Worm (Caenorhabditis elegans) whole organism, mixed stage, embryonic: ENCODE data around the gene lron-5.

Experiments used
- blmp-1 ChIP-seq: fragments of 150-350 bp; optimal IDR thresholded peaks from 2 replicates; lab custom pipeline; 2014; ENCODE audit warnings: missing biosample characterization, missing genetic modification characterization
- ces-1 ChIP-seq: fragments of 150-350 bp; optimal IDR thresholded peaks from 2 replicates; lab custom pipeline; 2014; ENCODE audit warnings: missing biosample characterization, missing genetic modification reagents, missing genetic modification characterization
- cnd-1 ChIP-seq: fragments of 200-800 bp; sonication (Bioruptor generic); optimal IDR thresholded peaks from 2 replicates; lab custom pipeline; 2018; ENCODE audit warnings: mild to moderate bottlenecking, missing genetic modification characterization, missing compliant biosample characterization
- elt-3 ChIP-seq: fragments of 150-350 bp; optimal IDR thresholded peaks from 2 replicates; lab custom pipeline; 2014; ENCODE audit warnings: missing biosample characterization, missing genetic modification characterization
- lin-13 ChIP-seq: fragments of 150-350 bp; optimal IDR thresholded peaks from 2 replicates; lab custom pipeline; 2014; ENCODE audit warnings: missing biosample characterization, missing genetic modification characterization
- lin-32 ChIP-seq: fragments of 200-800 bp; sonication (Bioruptor generic); optimal IDR thresholded peaks from 2 replicates; lab custom pipeline; 2018; ENCODE audit warnings: mild to moderate bottlenecking, missing genetic modification characterization, missing compliant biosample characterization
- lsy-2 ChIP-seq: fragments of 150-350 bp; optimal IDR thresholded peaks from 2 replicates; lab custom pipeline; 2014; ENCODE audit warnings: missing biosample characterization, missing genetic modification characterization
- nhr-237 ChIP-seq: fragments of 150-350 bp; optimal IDR thresholded peaks from 2 replicates; lab custom pipeline; 2014; ENCODE audit warnings: missing biosample characterization, missing genetic modification characterization
- nhr-28 ChIP-seq: fragments of 150-350 bp; optimal IDR thresholded peaks from 2 replicates; lab custom pipeline; 2014; ENCODE audit warnings: missing biosample characterization, missing genetic modification characterization
- snpc-4 ChIP-seq: fragments of 150-350 bp; optimal IDR thresholded peaks from 2 replicates; lab custom pipeline; 2014; ENCODE audit warnings: missing biosample characterization, missing genetic modification characterization
- tbx-8 ChIP-seq: fragments of 200-800 bp; sonication (Bioruptor generic); optimal IDR thresholded peaks from 2 replicates; lab custom pipeline; 2018; ENCODE audit warnings: mild to moderate bottlenecking, missing genetic modification characterization, moderate library complexity, missing compliant biosample characterization
- unc-62 ChIP-seq: fragments of 150-350 bp; optimal IDR thresholded peaks from 2 replicates; lab custom pipeline; 2014; ENCODE audit warnings: missing biosample characterization, missing genetic modification reagents, missing genetic modification characterization
- ztf-11 ChIP-seq: fragments of 150-350 bp; optimal IDR thresholded peaks from 2 replicates; lab custom pipeline; 2014; ENCODE audit warnings: missing biosample characterization, missing genetic modification characterization

DNA sequence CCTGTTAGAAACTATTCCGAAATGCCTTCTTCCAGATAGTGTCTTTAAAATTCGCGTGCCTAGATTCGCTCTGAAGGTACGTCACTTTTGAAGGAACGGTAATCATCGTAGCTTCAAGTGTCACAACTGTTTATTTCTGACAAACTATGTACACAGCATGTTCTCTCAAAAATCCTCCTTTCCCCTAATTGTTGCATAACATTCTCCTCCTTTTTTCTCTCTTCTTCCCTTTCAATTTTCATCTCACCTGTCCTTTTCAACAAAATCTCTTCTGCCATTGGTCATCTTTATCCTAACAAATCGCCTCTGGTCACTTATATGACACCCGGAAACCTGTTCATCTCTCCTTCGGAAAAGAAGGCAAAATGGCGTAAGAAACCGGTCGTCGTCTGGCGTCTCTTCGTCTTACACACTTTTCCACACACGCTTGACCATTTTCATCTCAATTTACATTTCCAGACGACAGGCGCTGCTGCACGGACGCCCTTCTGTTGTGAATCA is 6.7 kb upstream of the lron-5 start, which contains the start of gene lips-3:
- TF ChIP-seq blmp-1 (tag; lab: Kevin White, UChicago) (no peak), nhr-28 (tag; lab: Kevin White, UChicago) (no peak), cnd-1 (tag; lab: Kevin White, UChicago) (no peak), lin-13 (no peak), nhr-237 (tag; lab: Kevin White, UChicago) (no peak), unc-62 (peak; percentile 7), tbx-8 (GFP tag; lab: Kevin White, UChicago) (no peak), snpc-4 (tag; lab: Kevin White, UChicago) (no peak), elt-3 (tag; lab: Kevin White, UChicago) (no peak), lsy-2 (tag; lab: Kevin White, UChicago) (no peak), lin-32 (GFP tag; lab: Kevin White, UChicago) (no peak), ztf-11 (tag; lab: Kevin White, UChicago) (no peak), ces-1 (GFP tag; lab: Kevin White, UChicago) (no peak)
